Fruit fly (Drosophila melanogaster) whole organism, prepupa: ENCODE measurements around the gene CG44005.
A peak's percentile ranks its signal among the peaks of the same experiment; 100 is the strongest.

Experiments used
- CG10669 ChIP-seq: fragments of 200-800 bp; sonication (Bioruptor generic); optimal IDR thresholded peaks from 3 replicates; lab custom pipeline; 2018; ENCODE audit warnings: missing biosample characterization, mild to moderate bottlenecking, missing genetic modification characterization, moderate library complexity
- CG11294 ChIP-seq: fragments of 200-800 bp; sonication (Bioruptor generic); IDR thresholded peaks from 2 replicates; pipeline ENCODE4 v1.3.6; 2022; ENCODE audit warnings: missing biosample characterization, missing genetic modification characterization
- CG11762 ChIP-seq: fragments of 200-800 bp; sonication (Bioruptor generic); optimal IDR thresholded peaks from 3 replicates; lab custom pipeline; 2016; ENCODE audit warnings: missing biosample characterization, missing genetic modification characterization; ENCODE audit not compliant: insufficient read depth
- CG11902 ChIP-seq: fragments of 200-800 bp; sonication (Bioruptor generic); optimal IDR thresholded peaks from 3 replicates; lab custom pipeline; 2016; ENCODE audit warnings: missing biosample characterization, missing genetic modification characterization
- CG15336 ChIP-seq: fragments of 200-800 bp; sonication (Bioruptor generic); IDR thresholded peaks from 2 replicates; pipeline ENCODE4 v1.3.6; 2022; ENCODE audit warnings: missing biosample characterization, missing genetic modification characterization
- CG1621 ChIP-seq: fragments of 200-800 bp; sonication (Bioruptor generic); optimal IDR thresholded peaks from 3 replicates; lab custom pipeline; 2018; ENCODE audit warnings: missing biosample characterization, mild to moderate bottlenecking, missing genetic modification characterization
- CG3032 ChIP-seq: fragments of 200-800 bp; optimal IDR thresholded peaks from 2 replicates; lab custom pipeline; 2019; ENCODE audit warnings: missing biosample characterization, mild to moderate bottlenecking, missing genetic modification characterization, moderate library complexity
- CG31627 ChIP-seq: fragments of 200-800 bp; sonication (Bioruptor generic); optimal IDR thresholded peaks from 3 replicates; lab custom pipeline; 2016; ENCODE audit warnings: missing biosample characterization, missing genetic modification characterization
- CG32006 ChIP-seq: fragments of 200-800 bp; sonication (Bioruptor generic); optimal IDR thresholded peaks from 3 replicates; lab custom pipeline; 2017; ENCODE audit warnings: missing biosample characterization, mild to moderate bottlenecking, missing genetic modification characterization
- CG34406 ChIP-seq: fragments of 200-800 bp; sonication (Bioruptor generic); optimal IDR thresholded peaks from 3 replicates; lab custom pipeline; 2016; ENCODE audit warnings: missing biosample characterization, missing genetic modification characterization
- CG3919 ChIP-seq: fragments of 200-800 bp; sonication (Bioruptor generic); optimal IDR thresholded peaks from 3 replicates; lab custom pipeline; 2016; ENCODE audit warnings: missing biosample characterization, missing genetic modification characterization
- CG6163 ChIP-seq: fragments of 200-800 bp; sonication (Bioruptor generic); IDR thresholded peaks from 3 replicates; pipeline ENCODE4 v1.3.6; 2022; ENCODE audit warnings: missing biosample characterization, missing genetic modification characterization
- CG6792 ChIP-seq: fragments of 200-800 bp; sonication (Bioruptor generic); optimal IDR thresholded peaks from 3 replicates; lab custom pipeline; 2016; ENCODE audit warnings: missing biosample characterization, missing genetic modification characterization
- CG6854 ChIP-seq: fragments of 200-800 bp; sonication (Bioruptor generic); optimal IDR thresholded peaks from 2 replicates; lab custom pipeline; 2017; ENCODE audit warnings: missing biosample characterization, mild to moderate bottlenecking, missing genetic modification characterization
- CG8119 ChIP-seq: fragments of 200-800 bp; sonication (Bioruptor generic); IDR thresholded peaks from 3 replicates; pipeline ENCODE4 v1.3.6; 2022; ENCODE audit warnings: missing biosample characterization, missing genetic modification characterization
- CG8319 ChIP-seq: fragments of 200-800 bp; sonication (Bioruptor generic); optimal IDR thresholded peaks from 3 replicates; lab custom pipeline; 2016; ENCODE audit warnings: missing biosample characterization, missing genetic modification characterization
- CG8632 ChIP-seq: fragments of 200-800 bp; sonication (Bioruptor generic); optimal IDR thresholded peaks from 3 replicates; lab custom pipeline; 2016; ENCODE audit warnings: missing biosample characterization, missing genetic modification characterization
- Eip75B ChIP-seq: fragments of 200-800 bp; sonication (Bioruptor generic); optimal IDR thresholded peaks from 3 replicates; lab custom pipeline; 2016; ENCODE audit warnings: missing biosample characterization, missing genetic modification characterization
- Eip78C ChIP-seq: fragments of 200-800 bp; sonication (Bioruptor generic); peaks from one replicate; lab custom pipeline; 2016; ENCODE audit warnings: missing biosample characterization, missing genetic modification characterization
- Ets21C ChIP-seq: fragments of 200-800 bp; sonication (Bioruptor generic); optimal IDR thresholded peaks from 3 replicates; lab custom pipeline; 2016; ENCODE audit warnings: missing biosample characterization, missing genetic modification characterization
- Ets96B ChIP-seq: fragments of 200-800 bp; optimal IDR thresholded peaks from 2 replicates; lab custom pipeline; 2019; ENCODE audit warnings: missing biosample characterization, mild to moderate bottlenecking, missing genetic modification characterization, moderate library complexity
- Hr38 ChIP-seq: sonication (Bioruptor generic); optimal IDR thresholded peaks from 2 replicates; lab custom pipeline; 2016; ENCODE audit warnings: missing biosample characterization, missing genetic modification characterization
- Hr39 ChIP-seq: fragments of 200-800 bp; sonication (Bioruptor generic); optimal IDR thresholded peaks from 2 replicates; lab custom pipeline; 2016; ENCODE audit warnings: missing biosample characterization, missing genetic modification characterization
- Lpt ChIP-seq: fragments of 200-800 bp; sonication (Bioruptor generic); optimal IDR thresholded peaks from 3 replicates; lab custom pipeline; 2016; ENCODE audit warnings: missing biosample characterization, missing genetic modification characterization
- Met ChIP-seq: fragments of 200-800 bp; sonication (Bioruptor generic); optimal IDR thresholded peaks from 3 replicates; lab custom pipeline; 2016; ENCODE audit warnings: missing biosample characterization, missing genetic modification characterization
- Smox ChIP-seq: fragments of 200-800 bp; sonication (Bioruptor generic); optimal IDR thresholded peaks from 3 replicates; lab custom pipeline; 2016; ENCODE audit warnings: missing biosample characterization, missing genetic modification characterization
- Sox102F ChIP-seq: fragments of 200-800 bp; sonication (Bioruptor generic); optimal IDR thresholded peaks from 2 replicates; lab custom pipeline; 2016; ENCODE audit warnings: missing biosample characterization, mild to moderate bottlenecking, missing genetic modification characterization
- Sox14 ChIP-seq: fragments of 200-800 bp; sonication (Bioruptor generic); optimal IDR thresholded peaks from 3 replicates; lab custom pipeline; 2016; ENCODE audit warnings: missing biosample characterization, missing genetic modification characterization
- Sox15 ChIP-seq: fragments of 200-800 bp; sonication (Bioruptor generic); optimal IDR thresholded peaks from 3 replicates; lab custom pipeline; 2016; ENCODE audit warnings: missing biosample characterization, missing genetic modification characterization
- achi ChIP-seq: fragments of 200-800 bp; sonication (Bioruptor generic); optimal IDR thresholded peaks from 3 replicates; lab custom pipeline; 2016; ENCODE audit warnings: missing biosample characterization, missing genetic modification characterization
- acj6 ChIP-seq: fragments of 200-800 bp; sonication (Bioruptor generic); optimal IDR thresholded peaks from 3 replicates; lab custom pipeline; 2016; ENCODE audit warnings: missing biosample characterization, missing genetic modification characterization
- dac ChIP-seq: fragments of 200-800 bp; sonication (Bioruptor generic); optimal IDR thresholded peaks from 2 replicates; lab custom pipeline; 2017; ENCODE audit warnings: missing biosample characterization, mild to moderate bottlenecking, missing genetic modification characterization
- dsx ChIP-seq: fragments of 200-800 bp; optimal IDR thresholded peaks from 3 replicates; lab custom pipeline; 2019; ENCODE audit warnings: missing biosample characterization, mild to moderate bottlenecking, missing genetic modification characterization, moderate library complexity; ENCODE audit not compliant: poor library complexity, severe bottlenecking
- eg ChIP-seq: fragments of 200-800 bp; sonication (Bioruptor generic); IDR thresholded peaks from 3 replicates; pipeline ENCODE4 v1.3.6; 2022; ENCODE audit warnings: missing biosample characterization, missing genetic modification characterization
- esn ChIP-seq: fragments of 200-800 bp; sonication (Bioruptor generic); optimal IDR thresholded peaks from 2 replicates; lab custom pipeline; 2016; ENCODE audit warnings: missing biosample characterization, mild to moderate bottlenecking, missing genetic modification characterization, moderate library complexity
- fd59A ChIP-seq: fragments of 200-800 bp; sonication (Bioruptor generic); optimal IDR thresholded peaks from 2 replicates; lab custom pipeline; 2017; ENCODE audit warnings: missing biosample characterization, mild to moderate bottlenecking, missing genetic modification characterization, missing genetic modification reagents
- fd85E ChIP-seq: fragments of 200-800 bp; sonication (Bioruptor generic); optimal IDR thresholded peaks from 3 replicates; lab custom pipeline; 2016; ENCODE audit warnings: missing biosample characterization, missing genetic modification characterization
- fkh ChIP-seq: fragments of 200-800 bp; sonication (Bioruptor generic); optimal IDR thresholded peaks from 3 replicates; lab custom pipeline; 2017; ENCODE audit warnings: missing biosample characterization, mild to moderate bottlenecking, missing genetic modification characterization, moderate library complexity
- lz ChIP-seq: fragments of 200-800 bp; sonication (Bioruptor generic); optimal IDR thresholded peaks from 3 replicates; lab custom pipeline; 2016; ENCODE audit warnings: missing biosample characterization, missing genetic modification characterization
- net ChIP-seq: fragments of 200-800 bp; sonication (Bioruptor generic); optimal IDR thresholded peaks from 3 replicates; lab custom pipeline; 2016; ENCODE audit warnings: missing biosample characterization, missing genetic modification characterization
- spab ChIP-seq: fragments of 200-800 bp; sonication (Bioruptor generic); optimal IDR thresholded peaks from 2 replicates; lab custom pipeline; 2017; ENCODE audit warnings: missing biosample characterization, mild to moderate bottlenecking, missing genetic modification characterization, missing genetic modification reagents
- ss ChIP-seq, 2 experiments: fragments of 200-800 bp; sonication (Bioruptor generic); optimal IDR thresholded peaks; 2 replicates in 1 of 2; 3 replicates in 1 of 2; lab custom pipeline; 2017 to 2018; ENCODE audit warnings: mild to moderate bottlenecking in 2 of 2, missing biosample characterization in 2 of 2, missing genetic modification characterization in 2 of 2, moderate library complexity in 1 of 2
- svp ChIP-seq: fragments of 200-800 bp; sonication (Bioruptor generic); peaks from one replicate; lab custom pipeline; 2016; ENCODE audit warnings: missing biosample characterization, missing genetic modification characterization
- vri ChIP-seq: fragments of 200-800 bp; sonication (Bioruptor generic); optimal IDR thresholded peaks from 3 replicates; lab custom pipeline; 2016; ENCODE audit warnings: missing biosample characterization, mild to moderate bottlenecking, missing genetic modification characterization

The CG44005 gene

dm6 chr3L:18032478-18033343, 39.2 kb downstream of the CG44005 start:
- TF ChIP-seq Met (GFP tag; lab: Kevin White, UChicago): no peak
- no peak for TF ChIP-seq CG11902
- no peak for TF ChIP-seq CG8119 (GFP tag; lab: Robert Waterston, UW)
- peak; percentile 37 for TF ChIP-seq dsx (GFP tag; lab: Kevin White, UChicago)
- TF ChIP-seq CG15336 (GFP tag; lab: Robert Waterston, UW): no peak
- peak; percentile 43 for TF ChIP-seq achi
- TF ChIP-seq CG6854: no peak
- TF ChIP-seq Hr38 (GFP tag; lab: Kevin White, UChicago): no peak
- no peak for TF ChIP-seq CG11294 (GFP tag; lab: Robert Waterston, UW)
- TF ChIP-seq CG8319 (GFP tag; lab: Kevin White, UChicago): no peak
- TF ChIP-seq ss (GFP tag; optimal IDR thresholded peaks at IDR 0.05; lab: Kevin White, UChicago): no peak
- no peak for TF ChIP-seq CG6792
- TF ChIP-seq Eip78C (GFP tag; lab: Kevin White, UChicago): peak; percentile 52
- TF ChIP-seq CG10669 (GFP tag; lab: Kevin White, UChicago): no peak
- TF ChIP-seq spab (GFP tag; lab: Kevin White, UChicago): no peak
- TF ChIP-seq acj6: no peak
- TF ChIP-seq dac: no peak
- TF ChIP-seq svp: peak; percentile 5
- no peak for TF ChIP-seq Ets21C (GFP tag; lab: Kevin White, UChicago)
- TF ChIP-seq CG11762 (GFP tag; lab: Kevin White, UChicago): no peak
- no peak for TF ChIP-seq Sox14 (GFP tag; lab: Kevin White, UChicago)

dm6 chr3L:18030301-18030827, 41.6 kb downstream of the CG44005 start:
- TF ChIP-seq fkh (GFP tag; lab: Kevin White, UChicago) (peak; percentile 47), svp (no peak), Lpt (GFP tag; lab: Kevin White, UChicago) (no peak)

dm6 chr3L:18029546-18030300, 42.2 kb downstream of the CG44005 start:
- TF ChIP-seq svp: peak; percentile 68
- peak; percentile 99 for TF ChIP-seq fkh (GFP tag; lab: Kevin White, UChicago)
- TF ChIP-seq fd85E: no peak
- no peak for TF ChIP-seq CG11294 (GFP tag; lab: Robert Waterston, UW)
- TF ChIP-seq CG31627 (GFP tag; lab: Kevin White, UChicago): no peak
- TF ChIP-seq eg (GFP tag; lab: Robert Waterston, UW): no peak
- TF ChIP-seq net (GFP tag; lab: Kevin White, UChicago): no peak
- no peak for TF ChIP-seq CG6792
- no peak for TF ChIP-seq CG32006 (GFP tag; lab: Kevin White, UChicago)
- peak; percentile 29 for TF ChIP-seq dsx (GFP tag; lab: Kevin White, UChicago)
- peak; percentile 1 for TF ChIP-seq Lpt (GFP tag; lab: Kevin White, UChicago)
- TF ChIP-seq Sox15 (GFP tag; lab: Kevin White, UChicago): no peak
- TF ChIP-seq Smox (GFP tag; lab: Kevin White, UChicago): no peak
- TF ChIP-seq CG34406 (GFP tag; lab: Kevin White, UChicago): no peak
- TF ChIP-seq lz (GFP tag; lab: Kevin White, UChicago): no peak
- no peak for TF ChIP-seq CG8319 (GFP tag; lab: Kevin White, UChicago)
- peak; percentile 86 for TF ChIP-seq vri (GFP tag; lab: Kevin White, UChicago)
- TF ChIP-seq CG15336 (GFP tag; lab: Robert Waterston, UW): no peak
- TF ChIP-seq CG6163: 0 out of 3 replicates have a peak, but pooled peaks have one; percentile 16
- peak; percentile 73 for TF ChIP-seq Sox14 (GFP tag; lab: Kevin White, UChicago)
- TF ChIP-seq Ets96B (tag; lab: Kevin White, UChicago): no peak
- peak; percentile 7 for TF ChIP-seq CG1621 (tag; lab: Kevin White, UChicago)
- TF ChIP-seq fd59A (GFP tag; lab: Kevin White, UChicago): no peak
- TF ChIP-seq Sox102F (GFP tag; lab: Kevin White, UChicago): peak; percentile 4
- TF ChIP-seq CG3919 (GFP tag; lab: Kevin White, UChicago): peak; percentile 37
- TF ChIP-seq Eip75B (GFP tag; lab: Kevin White, UChicago): peak; percentile 89
- TF ChIP-seq Eip78C (GFP tag; lab: Kevin White, UChicago): peak; percentile 73
- TF ChIP-seq ss (GFP tag; optimal IDR thresholded peaks at IDR 0.05; lab: Kevin White, UChicago): peak in 1 of 2 experiments; percentile 47
- TF ChIP-seq esn (GFP tag; lab: Kevin White, UChicago): peak; percentile 22
- no peak for TF ChIP-seq CG8632 (GFP tag; lab: Kevin White, UChicago)
- no peak for TF ChIP-seq CG3032 (tag; lab: Kevin White, UChicago)
- TF ChIP-seq Hr39 (GFP tag; lab: Kevin White, UChicago): peak; percentile 32
- TF ChIP-seq, all 60 proteins: peak for 15
